Worm (Caenorhabditis elegans): ENCODE data around the gene F09F7.6.

F09F7.6 gene

DNA sequence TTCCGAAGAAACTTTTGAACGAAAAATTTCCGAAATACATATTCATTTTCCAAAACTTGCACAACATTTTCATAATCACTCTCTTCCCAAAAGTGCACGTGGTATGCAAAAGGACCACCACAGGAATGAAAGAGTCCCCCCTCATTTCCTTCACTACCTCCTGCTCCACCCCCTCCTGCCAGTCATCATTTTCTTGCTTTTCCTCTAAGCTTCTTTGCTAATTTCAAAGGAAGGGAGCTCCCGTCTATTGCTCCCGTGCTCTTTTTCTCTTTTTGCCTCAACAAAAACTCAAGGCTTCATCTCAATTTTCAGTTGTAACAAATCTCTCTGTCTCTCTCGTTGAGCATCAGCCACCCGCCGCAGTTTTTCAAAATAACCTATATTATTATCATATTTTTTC is 20.9 kb upstream of the F09F7.6 start:
- TF ChIP-seq ceh-19 (GFP tag; optimal IDR thresholded peaks at IDR 0.05) (no peak), nhr-232 (tag; optimal IDR thresholded peaks at IDR 0.05) (no peak), lin-11 (tag; optimal IDR thresholded peaks at IDR 0.05) (no peak), hlh-15 (tag; optimal IDR thresholded peaks at IDR 0.05) (no peak), gmeb-2 (tag; optimal IDR thresholded peaks at IDR 0.05) (no peak), odd-2 (tag; optimal IDR thresholded peaks at IDR 0.05) (no peak), pag-3 (tag; optimal IDR thresholded peaks at IDR 0.05; ENCODE audit: borderline replicate concordance) (no peak), dmd-4 (tag; optimal IDR thresholded peaks at IDR 0.05; ENCODE audit: borderline replicate concordance) (no peak), ref-2 (tag; optimal IDR thresholded peaks at IDR 0.05) (no peak), hlh-6 (tag; optimal IDR thresholded peaks at IDR 0.05) (no peak), eyg-1 (tag; optimal IDR thresholded peaks at IDR 0.05) (no peak), fkh-6 (tag; optimal IDR thresholded peaks at IDR 0.05) (no peak), mec-3 (tag; optimal IDR thresholded peaks at IDR 0.05; ENCODE audit: borderline replicate concordance) (no peak), zip-5 (tag; optimal IDR thresholded peaks at IDR 0.05) (no peak), tbx-7 (tag; optimal IDR thresholded peaks at IDR 0.05) (no peak), ceh-24 (tag; optimal IDR thresholded peaks at IDR 0.05) (no peak), ahr-1 (tag; optimal IDR thresholded peaks at IDR 0.05) (no peak), unc-3 (GFP tag; conservative IDR thresholded peaks at IDR 0.05) (no peak), unc-3 (tag; optimal IDR thresholded peaks at IDR 0.05) (no peak), unc-42 (tag; optimal IDR thresholded peaks at IDR 0.05) (no peak), nhr-11 (tag; optimal IDR thresholded peaks at IDR 0.05) (no peak)

DNA sequence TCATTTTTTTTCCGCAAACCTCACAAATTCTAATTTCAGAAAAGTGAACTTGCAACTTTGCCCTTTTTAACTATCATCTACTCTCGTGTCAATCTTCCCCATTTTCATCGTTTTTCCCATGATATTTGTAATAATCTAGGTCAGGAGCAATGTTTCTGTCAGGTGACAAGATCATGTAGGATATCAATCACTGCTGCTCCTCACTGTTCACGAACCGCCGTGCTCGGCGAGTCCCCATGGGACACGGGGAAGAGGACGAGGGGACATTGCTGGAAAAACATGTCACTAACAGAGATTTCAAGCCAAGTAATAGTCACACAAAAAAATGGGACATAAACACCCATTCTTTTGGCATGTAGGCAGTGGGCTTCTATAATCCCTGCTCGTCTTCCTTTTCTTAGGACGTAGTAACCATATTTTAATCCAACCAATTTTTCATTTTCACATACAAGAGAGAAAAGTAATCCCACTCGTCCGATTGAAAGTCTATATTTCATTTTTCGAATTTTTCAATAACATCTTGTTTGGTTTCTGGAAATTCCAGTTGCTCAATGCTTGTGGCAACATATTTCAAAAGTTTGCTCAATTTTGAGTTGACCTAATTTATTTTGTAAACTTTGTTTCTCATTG is 19.0 kb upstream of the F09F7.6 start:
- TF ChIP-seq C08G9.2 (tag; optimal IDR thresholded peaks at IDR 0.05) (no peak), ceh-19 (GFP tag; optimal IDR thresholded peaks at IDR 0.05) (no peak), ceh-34 (tag; optimal IDR thresholded peaks at IDR 0.05) (no peak), fkh-10 (GFP tag; optimal IDR thresholded peaks at IDR 0.05) (no peak), rnt-1 (tag; optimal IDR thresholded peaks at IDR 0.05) (no peak), K02D7.2 (tag; optimal IDR thresholded peaks at IDR 0.05) (no peak), syd-9 (tag; optimal IDR thresholded peaks at IDR 0.05) (no peak), nhr-11 (tag; optimal IDR thresholded peaks at IDR 0.05) (no peak), unc-42 (tag; optimal IDR thresholded peaks at IDR 0.05) (no peak), ceh-14 (tag; optimal IDR thresholded peaks at IDR 0.05) (no peak), hlh-8 (tag; optimal IDR thresholded peaks at IDR 0.05) (no peak), dmd-4 (tag; optimal IDR thresholded peaks at IDR 0.05; ENCODE audit: borderline replicate concordance) (no peak)

DNA sequence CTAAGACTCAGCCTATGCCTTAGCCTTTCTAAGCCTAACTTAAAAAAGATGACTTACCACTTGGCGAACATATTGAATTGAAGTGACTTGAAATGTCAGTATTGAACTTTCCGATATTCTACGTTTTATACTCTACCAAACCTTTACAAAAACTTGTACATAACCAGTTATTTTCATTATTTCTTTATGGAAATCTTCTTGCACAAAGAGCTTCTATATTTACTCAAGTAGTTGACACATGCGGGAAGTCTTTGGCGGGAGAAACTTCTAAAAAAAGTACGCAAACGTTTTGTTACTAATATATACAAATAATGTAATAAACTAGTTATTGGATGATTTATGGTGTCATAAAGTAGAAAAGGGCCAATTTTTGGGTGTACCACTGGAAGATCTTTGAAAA is 16.7 kb upstream of the F09F7.6 start, which contains the start of gene nspb-12:
Gene nspb-12, minus strand, starts transcription at position 101 of the 400 bp plus-strand sequence.
- TF ChIP-seq unc-42 (tag; optimal IDR thresholded peaks at IDR 0.05) (no peak), fax-1 (tag; optimal IDR thresholded peaks at IDR 0.05) (no peak), pha-2 (tag; optimal IDR thresholded peaks at IDR 0.05) (no peak), sox-4 (tag; optimal IDR thresholded peaks at IDR 0.05) (no peak), elt-4 (tag; optimal IDR thresholded peaks at IDR 0.05) (no peak), dve-1 (tag; optimal IDR thresholded peaks at IDR 0.05) (no peak), ceh-45 (GFP tag; IDR thresholded peaks at IDR 0.05) (no peak), fkh-10 (GFP tag; optimal IDR thresholded peaks at IDR 0.05) (no peak), ceh-31 (tag; optimal IDR thresholded peaks at IDR 0.05) (no peak), ahr-1 (tag; optimal IDR thresholded peaks at IDR 0.05) (no peak), che-1 (tag; optimal IDR thresholded peaks at IDR 0.05) (no peak), hlh-13 (GFP tag; optimal IDR thresholded peaks at IDR 0.05) (no peak), ceh-30 (tag; optimal IDR thresholded peaks at IDR 0.05) (no peak), pqm-1 (tag; optimal IDR thresholded peaks at IDR 0.05) (no peak), gmeb-2 (tag; optimal IDR thresholded peaks at IDR 0.05) (no peak), hlh-8 (tag; optimal IDR thresholded peaks at IDR 0.05) (no peak), ceh-6 (GFP tag; optimal IDR thresholded peaks at IDR 0.05) (no peak)
